Worm (Caenorhabditis elegans) whole organism, mixed stage, embryonic: ENCODE results near the gene F10E9.4.

Experiments
- elt-1 ChIP-seq: sonication (generic microtip); optimal IDR thresholded peaks from 2 replicates; lab custom pipeline; 2017; ENCODE audit warnings: missing genetic modification characterization, mild to moderate bottlenecking, missing compliant biosample characterization, antibody characterized with exemption, moderate library complexity, borderline replicate concordance; ENCODE audit not compliant: insufficient read depth
- elt-3 ChIP-seq: fragments of 150-350 bp; optimal IDR thresholded peaks from 2 replicates; lab custom pipeline; 2014; ENCODE audit warnings: missing biosample characterization, missing genetic modification characterization
- lsy-2 ChIP-seq: fragments of 150-350 bp; optimal IDR thresholded peaks from 2 replicates; lab custom pipeline; 2014; ENCODE audit warnings: missing biosample characterization, missing genetic modification characterization
- nhr-237 ChIP-seq: fragments of 150-350 bp; optimal IDR thresholded peaks from 2 replicates; lab custom pipeline; 2014; ENCODE audit warnings: missing biosample characterization, missing genetic modification characterization
- unc-120 ChIP-seq: sonication (generic microtip); optimal IDR thresholded peaks from 2 replicates; lab custom pipeline; 2017; ENCODE audit warnings: missing genetic modification characterization, missing compliant biosample characterization; ENCODE audit not compliant: poor library complexity, severe bottlenecking
- unc-62 ChIP-seq: fragments of 150-350 bp; optimal IDR thresholded peaks from 2 replicates; lab custom pipeline; 2014; ENCODE audit warnings: missing biosample characterization, missing genetic modification reagents, missing genetic modification characterization

- no peak for TF ChIP-seq elt-3
- TF ChIP-seq nhr-237, result no peak
- no peak for TF ChIP-seq lsy-2 (tag; lab: Kevin White, UChicago)
- no peak for TF ChIP-seq unc-62 (GFP tag; lab: Kevin White, UChicago)
- TF ChIP-seq elt-1 (tag; lab: Kevin White, UChicago), result no peak
- no peak for TF ChIP-seq unc-120
Measured at ce11 chrIII:8305816-8306215, 2.5 kb upstream of the F10E9.4 start.
